Fruit fly (Drosophila melanogaster) whole organism, pupa: ENCODE results near the gene dsd.

ENCODE experiments used
- CG10348 ChIP-seq: fragments of 200-800 bp; sonication (Bioruptor generic); IDR thresholded peaks from 2 replicates; pipeline ENCODE4 v1.3.6; 2022; ENCODE audit warnings: missing biosample characterization, missing genetic modification characterization
- CG12605 ChIP-seq: fragments of 200-800 bp; sonication (Bioruptor generic); IDR thresholded peaks from 2 replicates; pipeline ENCODE4 v1.3.6; 2022; ENCODE audit warnings: missing biosample characterization, missing genetic modification characterization
- CG13204 ChIP-seq: fragments of 200-800 bp; sonication (Bioruptor generic); optimal IDR thresholded peaks from 2 replicates; lab custom pipeline; 2018; ENCODE audit warnings: missing biosample characterization, mild to moderate bottlenecking, missing genetic modification characterization, moderate library complexity
- CG14655 ChIP-seq: fragments of 200-800 bp; sonication (Bioruptor generic); optimal IDR thresholded peaks from 3 replicates; lab custom pipeline; 2017; ENCODE audit warnings: mild to moderate bottlenecking, missing biosample characterization, missing genetic modification reagents, missing genetic modification characterization
- CG15710 ChIP-seq: fragments of 200-800 bp; sonication (Bioruptor generic); optimal IDR thresholded peaks from 2 replicates; lab custom pipeline; 2018; ENCODE audit warnings: missing biosample characterization, mild to moderate bottlenecking, missing genetic modification characterization, moderate library complexity
- CG17806 ChIP-seq: fragments of 200-800 bp; sonication (Bioruptor generic); optimal IDR thresholded peaks from 2 replicates; lab custom pipeline; 2018; ENCODE audit warnings: missing biosample characterization, mild to moderate bottlenecking, missing genetic modification characterization, moderate library complexity
- CG32121 ChIP-seq: fragments of 200-800 bp; sonication (Bioruptor generic); IDR thresholded peaks from 2 replicates; pipeline ENCODE4 v1.3.6; 2022; ENCODE audit warnings: missing biosample characterization, missing genetic modification characterization
- CG34367 ChIP-seq: fragments of 200-800 bp; sonication (Bioruptor generic); optimal IDR thresholded peaks from 2 replicates; lab custom pipeline; 2018; ENCODE audit warnings: missing biosample characterization, mild to moderate bottlenecking, missing genetic modification characterization
- CG4496 ChIP-seq: fragments of 200-800 bp; sonication (Bioruptor generic); IDR thresholded peaks from 3 replicates; pipeline ENCODE4 v1.3.6; 2022; ENCODE audit warnings: missing biosample characterization, missing genetic modification characterization
- CG8159 ChIP-seq: fragments of 200-800 bp; sonication (Bioruptor generic); optimal IDR thresholded peaks from 3 replicates; lab custom pipeline; 2018; ENCODE audit warnings: missing biosample characterization, mild to moderate bottlenecking, missing genetic modification characterization, moderate library complexity
- CG8301 ChIP-seq: fragments of 200-800 bp; sonication (Bioruptor generic); optimal IDR thresholded peaks from 2 replicates; lab custom pipeline; 2018; ENCODE audit warnings: missing biosample characterization, mild to moderate bottlenecking, missing genetic modification characterization
- CG9948 ChIP-seq: fragments of 200-800 bp; sonication (Bioruptor generic); optimal IDR thresholded peaks from 2 replicates; lab custom pipeline; 2018; ENCODE audit warnings: missing biosample characterization, mild to moderate bottlenecking, missing genetic modification characterization, moderate library complexity
- D1 ChIP-seq: fragments of 200-800 bp; sonication (Bioruptor generic); optimal IDR thresholded peaks from 2 replicates; lab custom pipeline; 2018; ENCODE audit warnings: missing biosample characterization, mild to moderate bottlenecking, missing genetic modification characterization, moderate library complexity
- EcR ChIP-seq: fragments of 200-800 bp; sonication (Bioruptor generic); optimal IDR thresholded peaks from 3 replicates; lab custom pipeline; 2019; ENCODE audit warnings: missing biosample characterization, missing genetic modification characterization, mild to moderate bottlenecking, moderate library complexity, missing genetic modification reagents
- Ets98B ChIP-seq: fragments of 200-800 bp; sonication (Bioruptor generic); IDR thresholded peaks from 2 replicates; pipeline ENCODE4 v1.3.6; 2022; ENCODE audit warnings: missing biosample characterization, missing genetic modification characterization
- Pif1A ChIP-seq: fragments of 200-800 bp; sonication (Bioruptor generic); optimal IDR thresholded peaks from 3 replicates; lab custom pipeline; 2016; ENCODE audit warnings: missing biosample characterization, missing genetic modification characterization
- Pif1B ChIP-seq: fragments of 200-800 bp; sonication (Bioruptor generic); optimal IDR thresholded peaks from 3 replicates; lab custom pipeline; 2016; ENCODE audit warnings: missing biosample characterization, missing genetic modification characterization
- Snoo ChIP-seq: fragments of 200-800 bp; sonication (Bioruptor generic); optimal IDR thresholded peaks from 3 replicates; lab custom pipeline; 2017; ENCODE audit warnings: missing biosample characterization, mild to moderate bottlenecking, missing genetic modification characterization, inconsistent platforms
- fd96Ca ChIP-seq: fragments of 200-800 bp; sonication (Bioruptor generic); IDR thresholded peaks from 3 replicates; pipeline ENCODE4 v1.3.6; 2022; ENCODE audit warnings: missing biosample characterization, missing genetic modification characterization
- gl ChIP-seq: fragments of 200-800 bp; sonication (Bioruptor generic); optimal IDR thresholded peaks from 2 replicates; lab custom pipeline; 2018; ENCODE audit warnings: missing biosample characterization, mild to moderate bottlenecking, missing genetic modification characterization
- rn ChIP-seq: fragments of 200-800 bp; sonication (Bioruptor generic); IDR thresholded peaks from 2 replicates; pipeline ENCODE4 v1.3.6; 2022; ENCODE audit warnings: missing biosample characterization, missing genetic modification characterization

The dsd gene

dm6 chr3R:27605534-27606250 lies 1.5 kb downstream of the dsd start:
- TF ChIP-seq EcR (peak; percentile 82), CG15710 (tag; lab: Kevin White, UChicago) (peak; percentile 15), rn (GFP tag; lab: Robert Waterston, UW) (no peak)

- TF ChIP-seq CG8301 (tag; lab: Kevin White, UChicago) (peak; percentile 72), CG8159 (tag; lab: Kevin White, UChicago) (peak; percentile 53), fd96Ca (GFP tag; lab: Robert Waterston, UW) (peak; percentile 19; the same call in 1 of the 3 replicates), CG9948 (tag; lab: Kevin White, UChicago) (peak; percentile 60), D1 (tag; lab: Kevin White, UChicago) (no peak), CG32121 (GFP tag; lab: Robert Waterston, UW) (peak; percentile 57), Pif1A (peak; percentile 56), CG15710 (tag; lab: Kevin White, UChicago) (peak; percentile 50), CG4496 (GFP tag; lab: Robert Waterston, UW) (peak; percentile 58; the same call in 2 of the 3 replicates), CG10348 (GFP tag; lab: Robert Waterston, UW) (no peak), EcR (no peak), CG14655 (peak; percentile 83), CG34367 (tag; lab: Kevin White, UChicago) (peak; percentile 59), CG17806 (peak; percentile 39), Snoo (tag; lab: Kevin White, UChicago) (peak; percentile 40)
These were observed 2.4 kb downstream of the dsd start for dm6 chr3R:27604636-27605443.

- TF ChIP-seq CG10348 (GFP tag; lab: Robert Waterston, UW): no peak
- TF ChIP-seq EcR: peak; percentile 51
- TF ChIP-seq rn (GFP tag; lab: Robert Waterston, UW): no peak
- TF ChIP-seq CG8159 (tag; lab: Kevin White, UChicago): no peak
- no peak for TF ChIP-seq CG13204
- no peak for TF ChIP-seq Pif1B (GFP tag; lab: Kevin White, UChicago)
- TF ChIP-seq CG4496 (GFP tag; lab: Robert Waterston, UW): peak; percentile 46; the same call in 1 of the 3 replicates
- no peak for TF ChIP-seq CG17806
- no peak for TF ChIP-seq Snoo (tag; lab: Kevin White, UChicago)
- TF ChIP-seq fd96Ca (GFP tag; lab: Robert Waterston, UW): peak; percentile 48; the same call in 1 of the 3 replicates
- no peak for TF ChIP-seq Pif1A
- TF ChIP-seq CG8301 (tag; lab: Kevin White, UChicago): peak; percentile 12
- TF ChIP-seq Ets98B (GFP tag; lab: Robert Waterston, UW): peak; percentile 27; the same call in 1 of the 2 replicates
- no peak for TF ChIP-seq CG12605 (GFP tag; lab: Robert Waterston, UW)
- peak; percentile 34; the same call in 1 of the 2 replicates for TF ChIP-seq CG32121 (GFP tag; lab: Robert Waterston, UW)
- no peak for TF ChIP-seq D1 (tag; lab: Kevin White, UChicago)
- no peak for TF ChIP-seq CG15710 (tag; lab: Kevin White, UChicago)
- peak; percentile 26 for TF ChIP-seq CG14655
- no peak for TF ChIP-seq CG34367 (tag; lab: Kevin White, UChicago)
- TF ChIP-seq gl (tag; lab: Kevin White, UChicago): peak; percentile 48
These were observed 3.5 kb downstream of the dsd start for dm6 chr3R:27603671-27604070.

- TF ChIP-seq Snoo (tag; lab: Kevin White, UChicago): peak; percentile 39
- no peak for TF ChIP-seq gl (tag; lab: Kevin White, UChicago)
These were observed 9.9 kb downstream of the dsd start for dm6 chr3R:27597258-27597657.

- TF ChIP-seq CG10348 (GFP tag; lab: Robert Waterston, UW) (no peak), CG4496 (GFP tag; lab: Robert Waterston, UW) (no peak), gl (tag; lab: Kevin White, UChicago) (no peak), CG8301 (tag; lab: Kevin White, UChicago) (no peak), CG32121 (GFP tag; lab: Robert Waterston, UW) (no peak), CG15710 (tag; lab: Kevin White, UChicago) (no peak), rn (GFP tag; lab: Robert Waterston, UW) (no peak), CG9948 (tag; lab: Kevin White, UChicago) (no peak), CG12605 (GFP tag; lab: Robert Waterston, UW) (no peak), CG14655 (no peak), Snoo (tag; lab: Kevin White, UChicago) (no peak), CG8159 (tag; lab: Kevin White, UChicago) (no peak), Pif1B (GFP tag; lab: Kevin White, UChicago) (no peak)
These were observed 11.2 kb downstream of the dsd start, which contains the start of gene CG5639 for dm6 chr3R:27595979-27596378. Gene CG5639 (minus strand): TSS chr3R:27596130.
